Worm (Caenorhabditis elegans) whole organism, L2 larva: ENCODE data around the gene F44E7.5.
A peak's percentile ranks its signal among the peaks of the same experiment; 100 is the strongest.
"Not testable (repeated sequence)": the region's sequence is repeated elsewhere in the genome, so short reads cannot be mapped to it uniquely, and the experiment has no call there.

ENCODE experiments used
- F13H6.1 ChIP-seq: sonication (generic microtip); optimal IDR thresholded peaks from 2 replicates; lab custom pipeline; 2016; ENCODE audit warnings: missing genetic modification characterization, missing compliant biosample characterization
- R02D3.7 ChIP-seq: fragments of 150-350 bp; optimal IDR thresholded peaks from 2 replicates; lab custom pipeline; 2014; ENCODE audit warnings: missing biosample characterization, missing genetic modification characterization
- ama-1 ChIP-seq: fragments of 150-350 bp; optimal IDR thresholded peaks from 2 replicates; lab custom pipeline; 2018; ENCODE audit warnings: inconsistent platforms
- blmp-1 ChIP-seq: sonication (generic microtip); optimal IDR thresholded peaks from 2 replicates; lab custom pipeline; 2017; ENCODE audit warnings: missing genetic modification characterization, mild to moderate bottlenecking, missing compliant biosample characterization, antibody characterized with exemption, moderate library complexity; ENCODE audit not compliant: insufficient read depth
- crh-2 ChIP-seq: sonication (generic microtip); optimal IDR thresholded peaks from 2 replicates; lab custom pipeline; 2017; ENCODE audit warnings: missing biosample characterization, missing genetic modification characterization
- egl-27 ChIP-seq: sonication (generic microtip); optimal IDR thresholded peaks from 3 replicates; lab custom pipeline; 2017; ENCODE audit warnings: missing biosample characterization, missing genetic modification reagents, missing genetic modification characterization
- elt-3 ChIP-seq: sonication (generic microtip); optimal IDR thresholded peaks from 2 replicates; lab custom pipeline; 2017; ENCODE audit warnings: missing biosample characterization, missing genetic modification characterization
- fos-1 ChIP-seq: fragments of 150-350 bp; optimal IDR thresholded peaks from 2 replicates; lab custom pipeline; 2014; ENCODE audit warnings: missing biosample characterization, missing genetic modification characterization
- gmeb-1 ChIP-seq: fragments of 150-350 bp; optimal IDR thresholded peaks from 2 replicates; lab custom pipeline; 2014; ENCODE audit warnings: missing biosample characterization, missing genetic modification characterization
- lin-11 ChIP-seq: fragments of 150-350 bp; sonication (generic microtip); optimal IDR thresholded peaks from 2 replicates; lab custom pipeline; 2014; ENCODE audit warnings: missing biosample characterization, missing genetic modification characterization, inconsistent platforms, mixed read lengths
- lin-13 ChIP-seq: fragments of 150-350 bp; optimal IDR thresholded peaks from 2 replicates; lab custom pipeline; 2014; ENCODE audit warnings: missing biosample characterization, missing genetic modification reagents, missing genetic modification characterization
- mab-5 ChIP-seq: fragments of 150-350 bp; optimal IDR thresholded peaks from 2 replicates; lab custom pipeline; 2014; ENCODE audit warnings: missing biosample characterization, missing genetic modification characterization
- mdl-1 ChIP-seq, 2 experiments: fragments of 150-350 bp in 1 of 2; sonication (generic microtip) in 1 of 2; optimal IDR thresholded peaks; 2 replicates each; lab custom pipeline; 2017; ENCODE audit warnings: missing biosample characterization in 2 of 2, missing genetic modification characterization in 2 of 2
- nhr-129 ChIP-seq: fragments of 150-350 bp; optimal IDR thresholded peaks from 2 replicates; lab custom pipeline; 2014; ENCODE audit warnings: missing biosample characterization, missing genetic modification characterization
- nhr-23 ChIP-seq: fragments of 150-350 bp; optimal IDR thresholded peaks from 2 replicates; lab custom pipeline; 2014; ENCODE audit warnings: missing biosample characterization, missing genetic modification reagents, missing genetic modification characterization
- skn-1 ChIP-seq: sonication (generic microtip); optimal IDR thresholded peaks from 2 replicates; lab custom pipeline; 2017; ENCODE audit warnings: missing biosample characterization, missing genetic modification characterization
- sma-9 ChIP-seq, 2 experiments: fragments of 150-350 bp in 1 of 2; sonication (generic microtip) in 1 of 2; optimal IDR thresholded peaks; 2 replicates each; lab custom pipeline; 2014 to 2016; ENCODE audit warnings: missing genetic modification characterization in 2 of 2, mild to moderate bottlenecking in 1 of 2, missing biosample characterization in 1 of 2, missing compliant biosample characterization in 1 of 2, missing genetic modification reagents in 1 of 2, moderate library complexity in 1 of 2
- snpc-4 ChIP-seq: fragments of 150-350 bp; optimal IDR thresholded peaks from 2 replicates; lab custom pipeline; 2014; ENCODE audit warnings: missing biosample characterization, missing genetic modification characterization
- ztf-4 ChIP-seq: fragments of 150-350 bp; optimal IDR thresholded peaks from 2 replicates; lab custom pipeline; 2014; ENCODE audit warnings: missing biosample characterization, missing genetic modification characterization

Gene F44E7.5

ce11 chrV:5755203-5755693 is 25.5 kb downstream of the F44E7.5 start, which contains the start of gene K09H11.11:
K09H11.11 (minus strand) TSS chrV:5755253.
- TF ChIP-seq mab-5 (tag; lab: Kevin White, UChicago); mdl-1 (tag; optimal IDR thresholded peaks at IDR 0.05; lab: Kevin White, UChicago); lin-13 (GFP tag; lab: Kevin White, UChicago): not testable (repeated sequence)

ce11 chrV:5753432-5753831 is 27.3 kb downstream of the F44E7.5 start, which contains the start of gene pgph-1:
pgph-1 (minus strand) TSS chrV:5753532.
- no peak for TF ChIP-seq sma-9 (GFP tag; optimal IDR thresholded peaks at IDR 0.05; lab: Kevin White, UChicago)
- TF ChIP-seq sma-9 (tag; optimal IDR thresholded peaks at IDR 0.05; lab: Kevin White, UChicago): no peak

- TF ChIP-seq sma-9 (GFP tag; optimal IDR thresholded peaks at IDR 0.05; lab: Kevin White, UChicago) (no peak), sma-9 (tag; optimal IDR thresholded peaks at IDR 0.05; lab: Kevin White, UChicago) (no peak), fos-1 (tag; lab: Kevin White, UChicago) (peak; percentile 6), skn-1 (tag; lab: Kevin White, UChicago) (no peak)
These were observed 33.2 kb downstream of the F44E7.5 start, which contains the start of gene acds-10 for ce11 chrV:5747519-5747918. acds-10 (plus strand) TSS chrV:5747819.

- TF ChIP-seq lin-11: no peak
These were observed 34.5 kb downstream of the F44E7.5 start for ce11 chrV:5746237-5746636.

ce11 chrV:5741237-5741636 is 39.5 kb downstream of the F44E7.5 start:
- TF ChIP-seq F13H6.1: no peak
- no peak for TF ChIP-seq mab-5 (tag; lab: Kevin White, UChicago)
- TF ChIP-seq lin-11: no peak
- TF ChIP-seq, all 48 proteins: peak for 0

- TF ChIP-seq gmeb-1 (tag; lab: Kevin White, UChicago): no peak
- TF ChIP-seq nhr-129 (tag; lab: Kevin White, UChicago): no peak
These were observed 41.3 kb downstream of the F44E7.5 start for ce11 chrV:5739438-5739837.

ce11 chrV:5736068-5736467 is 44.7 kb downstream of the F44E7.5 start, which contains the start of gene K09H11.6:
K09H11.6 (minus strand) TSS chrV:5736168.
- no peak for TF ChIP-seq nhr-23
- TF ChIP-seq elt-3 (tag; lab: Kevin White, UChicago): no peak
- TF ChIP-seq mab-5 (tag; lab: Kevin White, UChicago): no peak
- no peak for TF ChIP-seq ama-1 (lab: Kevin White, UChicago)
- no peak for TF ChIP-seq mdl-1 (tag; optimal IDR thresholded peaks at IDR 0.05; lab: Kevin White, UChicago)
- no peak for TF ChIP-seq blmp-1
- TF ChIP-seq crh-2 (tag; lab: Kevin White, UChicago): no peak
- TF ChIP-seq egl-27: no peak

- TF ChIP-seq R02D3.7 (tag; lab: Kevin White, UChicago) (no peak), snpc-4 (tag; lab: Kevin White, UChicago) (no peak), ztf-4 (tag; lab: Kevin White, UChicago) (no peak)
These were observed 49.9 kb downstream of the F44E7.5 start, which contains the start of gene K09H11.15 for ce11 chrV:5730783-5731182. K09H11.15 (minus strand) TSS chrV:5730883.
